Fruit fly (Drosophila melanogaster): ENCODE measurements around the gene CG42359.

Gene CG42359

DNA sequence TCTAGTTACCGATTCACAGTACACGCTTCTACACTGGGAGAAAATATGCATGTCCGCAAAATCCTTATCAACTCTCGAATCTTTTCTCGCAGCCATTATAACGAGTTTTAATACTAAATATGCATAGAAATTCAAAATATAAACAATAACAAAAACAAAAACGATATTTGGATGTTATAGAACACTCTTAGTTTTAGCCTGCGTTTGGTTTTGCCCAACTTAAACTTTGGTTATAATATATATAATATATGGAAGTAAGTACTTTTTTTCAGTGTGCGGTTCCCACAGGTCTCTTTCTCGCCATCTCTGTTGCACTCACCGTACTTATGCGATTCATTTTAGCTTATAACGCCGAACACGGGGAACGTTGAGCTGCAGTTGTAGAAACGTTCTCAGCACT is 49.7 kb upstream of the CG42359 start, which contains the start of gene cry (continued):
- TF ChIP-seq phol (tag; optimal IDR thresholded peaks at IDR 0.05), result peak; percentile 85
- peak; percentile 2 for TF ChIP-seq CG8359 (GFP tag; optimal IDR thresholded peaks at IDR 0.05; ENCODE audit: borderline replicate concordance)
- TF ChIP-seq gce (GFP tag; IDR thresholded peaks at IDR 0.05), result no peak
- peak; percentile 16 for TF ChIP-seq CG5245 (GFP tag; optimal IDR thresholded peaks at IDR 0.05)
- TF ChIP-seq gfzf (GFP tag; optimal IDR thresholded peaks at IDR 0.05), result no peak
- no peak for TF ChIP-seq H2.0 (GFP tag; IDR thresholded peaks at IDR 0.05)
- peak; percentile 42 for TF ChIP-seq CG18619 (GFP tag; optimal IDR thresholded peaks at IDR 0.05)
- no peak for TF ChIP-seq usp (GFP tag; optimal IDR thresholded peaks at IDR 0.05)
- peak; percentile 44 for TF ChIP-seq CG9727 (GFP tag; optimal IDR thresholded peaks at IDR 0.05)
- no peak for TF ChIP-seq CG1647 (GFP tag; optimal IDR thresholded peaks at IDR 0.05)
- TF ChIP-seq CG1603 (tag; optimal IDR thresholded peaks at IDR 0.05), result peak; percentile 43
- TF ChIP-seq schlank (tag; optimal IDR thresholded peaks at IDR 0.05), result no peak
- peak in 1 of 2 experiments; percentile 9 for TF ChIP-seq Pdp1 (GFP tag; optimal IDR thresholded peaks at IDR 0.05)
- peak; percentile 64 for TF ChIP-seq CG9437 (GFP tag; optimal IDR thresholded peaks at IDR 0.05)
- peak; percentile 22 for TF ChIP-seq Spps (tag; optimal IDR thresholded peaks at IDR 0.05)
- TF ChIP-seq ken (GFP tag; IDR thresholded peaks at IDR 0.05), result 0 out of 3 replicates have a peak, but pooled peaks have one; percentile 36
- TF ChIP-seq Ets65A (GFP tag), result peak; percentile 74
- no peak for TF ChIP-seq MTF-1 (GFP tag; optimal IDR thresholded peaks at IDR 0.05; ENCODE audit: borderline replicate concordance)
- no peak for TF ChIP-seq odd (GFP tag; optimal IDR thresholded peaks at IDR 0.05)
- peak; percentile 31 for TF ChIP-seq CG30431 (GFP tag; optimal IDR thresholded peaks at IDR 0.05)
- peak; percentile 59 for TF ChIP-seq PHDP (tag; optimal IDR thresholded peaks at IDR 0.05)
- TF ChIP-seq sens (GFP tag), result peak; percentile 85
- no peak for TF ChIP-seq CG7786 (GFP tag; optimal IDR thresholded peaks at IDR 0.05)
- TF ChIP-seq CG10209 (GFP tag; optimal IDR thresholded peaks at IDR 0.05), result peak; percentile 55
- TF ChIP-seq Sry-β (GFP tag; optimal IDR thresholded peaks at IDR 0.05), result no peak
- no peak for TF ChIP-seq CG12744 (GFP tag; optimal IDR thresholded peaks at IDR 0.05)
- TF ChIP-seq Lhr (GFP tag; optimal IDR thresholded peaks at IDR 0.05), result peak; percentile 50
- peak; percentile 48; the same call in 1 of the 2 replicates for TF ChIP-seq Ada2b (GFP tag; IDR thresholded peaks at IDR 0.05)
- TF ChIP-seq CG17359 (tag; optimal IDR thresholded peaks at IDR 0.05), result peak; percentile 63
- peak; percentile 55 for TF ChIP-seq CG15601 (tag; optimal IDR thresholded peaks at IDR 0.05)
- TF ChIP-seq CG10431 (GFP tag; optimal IDR thresholded peaks at IDR 0.05), result peak; percentile 4
- no peak for TF ChIP-seq CG11085 (GFP tag; IDR thresholded peaks at IDR 0.05)
- no peak for TF ChIP-seq CG33213 (GFP tag; optimal IDR thresholded peaks at IDR 0.05)
- TF ChIP-seq Meics (GFP tag; optimal IDR thresholded peaks at IDR 0.05), result peak; percentile 36
- TF ChIP-seq CG32772 (GFP tag; IDR thresholded peaks at IDR 0.05), result peak; percentile 52
- peak; percentile 83 for TF ChIP-seq gem (tag; optimal IDR thresholded peaks at IDR 0.05)
- TF ChIP-seq CG3407 (GFP tag; optimal IDR thresholded peaks at IDR 0.05), result peak; percentile 34
- TF ChIP-seq CG3065 (GFP tag; optimal IDR thresholded peaks at IDR 0.05), result no peak
- TF ChIP-seq kah (GFP tag; optimal IDR thresholded peaks at IDR 0.05), result peak; percentile 14
- no peak for TF ChIP-seq CG8765 (GFP tag; IDR thresholded peaks at IDR 0.05)
- peak; percentile 23 for TF ChIP-seq Jarid2 (GFP tag; optimal IDR thresholded peaks at IDR 0.05)
- no peak for TF ChIP-seq NFAT (GFP tag; IDR thresholded peaks at IDR 0.05)
- peak; percentile 82 for TF ChIP-seq CG17361 (GFP tag; IDR thresholded peaks at IDR 0.05)
- TF ChIP-seq Hr78 (GFP tag; optimal IDR thresholded peaks at IDR 0.05), result peak in 1 of 2 experiments; percentile 27
- peak; percentile 10; the same call in 1 of the 2 replicates for TF ChIP-seq ssp (GFP tag; IDR thresholded peaks at IDR 0.05)
- TF ChIP-seq CG1529 (GFP tag; optimal IDR thresholded peaks at IDR 0.05), result peak; percentile 57
- TF ChIP-seq slou (GFP tag; optimal IDR thresholded peaks at IDR 0.05), result no peak
- TF ChIP-seq Aef1 (GFP tag; IDR thresholded peaks at IDR 0.05), result no peak
- peak; percentile 32 for TF ChIP-seq CG18599 (GFP tag; optimal IDR thresholded peaks at IDR 0.05)
- peak; percentile 52 for TF ChIP-seq ATbp (GFP tag; optimal IDR thresholded peaks at IDR 0.05)
